Worm (Caenorhabditis elegans) whole organism, L1 larva: Measurements from ENCODE around the gene ska-3.

ENCODE experiments used
- C16A3.4 ChIP-seq: fragments of 150-350 bp; optimal IDR thresholded peaks from 2 replicates; lab custom pipeline; 2014; ENCODE audit warnings: missing biosample characterization, missing genetic modification characterization
- C34B4.2 ChIP-seq: sonication (generic microtip); optimal IDR thresholded peaks from 2 replicates; lab custom pipeline; 2017; ENCODE audit warnings: mild to moderate bottlenecking, missing genetic modification characterization, missing compliant biosample characterization
- F16B12.6 ChIP-seq: fragments of 150-350 bp; optimal IDR thresholded peaks from 2 replicates; lab custom pipeline; 2014; ENCODE audit warnings: missing biosample characterization, missing genetic modification characterization
- Y116A8C.19 ChIP-seq: sonication (generic microtip); optimal IDR thresholded peaks from 2 replicates; lab custom pipeline; 2016; ENCODE audit warnings: missing compliant biosample characterization, missing genetic modification characterization, borderline replicate concordance
- aha-1 ChIP-seq: fragments of 150-350 bp; optimal IDR thresholded peaks from 2 replicates; lab custom pipeline; 2014; ENCODE audit warnings: missing biosample characterization, missing genetic modification characterization
- blmp-1 ChIP-seq: fragments of 150-350 bp; optimal IDR thresholded peaks from 2 replicates; lab custom pipeline; 2014; ENCODE audit warnings: missing biosample characterization, missing genetic modification characterization
- ceh-63 ChIP-seq: fragments of 200-800 bp; sonication (Bioruptor generic); optimal IDR thresholded peaks from 2 replicates; lab custom pipeline; 2018; ENCODE audit warnings: mild to moderate bottlenecking, missing genetic modification characterization, missing compliant biosample characterization
- ceh-8 ChIP-seq: fragments of 200-800 bp; sonication (Bioruptor generic); optimal IDR thresholded peaks from 2 replicates; lab custom pipeline; 2018; ENCODE audit warnings: mild to moderate bottlenecking, missing genetic modification characterization, moderate library complexity, missing compliant biosample characterization
- ceh-82 ChIP-seq, 3 experiments: fragments of 150-350 bp in 1 of 3; sonication (generic microtip) in 2 of 3; optimal IDR thresholded peaks; 2 replicates each; lab custom pipeline; 2014 to 2017; ENCODE audit warnings: missing biosample characterization in 3 of 3, missing genetic modification characterization in 3 of 3
- ceh-90 ChIP-seq: sonication (generic microtip); optimal IDR thresholded peaks from 2 replicates; lab custom pipeline; 2016; ENCODE audit warnings: missing genetic modification characterization, missing compliant biosample characterization
- ces-1 ChIP-seq: fragments of 150-350 bp; optimal IDR thresholded peaks from 2 replicates; lab custom pipeline; 2014; ENCODE audit warnings: missing biosample characterization, missing genetic modification reagents, missing genetic modification characterization
- dpl-1 ChIP-seq, 3 experiments: fragments of 150-350 bp in 2 of 3; sonication (generic microtip) in 1 of 3; optimal IDR thresholded peaks; 2 replicates each; lab custom pipeline; 2014 to 2017; ENCODE audit warnings: missing biosample characterization in 3 of 3, missing genetic modification characterization in 3 of 3, missing genetic modification reagents in 3 of 3
- dsc-1 ChIP-seq: sonication (generic microtip); optimal IDR thresholded peaks from 2 replicates; lab custom pipeline; 2016; ENCODE audit warnings: mild to moderate bottlenecking, missing genetic modification characterization, missing compliant biosample characterization
- efl-1 ChIP-seq, 4 experiments: fragments of 150-350 bp; optimal IDR thresholded peaks in 3 of 4; peaks in 1 of 4; 1 replicate in 1 of 4; 2 replicates in 3 of 4; lab custom pipeline; 2014; ENCODE audit warnings: missing biosample characterization in 2 of 4, missing genetic modification characterization in 2 of 4, missing genetic modification reagents in 2 of 4
- egl-13 ChIP-seq: sonication (generic microtip); optimal IDR thresholded peaks from 2 replicates; lab custom pipeline; 2016; ENCODE audit warnings: missing genotype, missing genetic modification reagents, missing genetic modification characterization, missing compliant biosample characterization
- egl-27 ChIP-seq, 2 experiments: fragments of 150-350 bp in 1 of 2; sonication (generic microtip); optimal IDR thresholded peaks; 3 replicates each; lab custom pipeline; 2017 to 2018; ENCODE audit warnings: missing biosample characterization in 2 of 2, missing genetic modification characterization in 2 of 2, missing genetic modification reagents in 2 of 2
- elt-2 ChIP-seq: sonication (generic microtip); optimal IDR thresholded peaks from 2 replicates; lab custom pipeline; 2016; ENCODE audit warnings: missing genetic modification characterization, mild to moderate bottlenecking, inconsistent platforms, missing compliant biosample characterization, missing genetic modification reagents
- elt-3 ChIP-seq, 6 experiments: fragments of 150-350 bp in 1 of 6; sonication (generic microtip); optimal IDR thresholded peaks; 2 replicates each; lab custom pipeline; 2017 to 2018; ENCODE audit warnings: missing biosample characterization in 6 of 6, missing genetic modification characterization in 6 of 6, inconsistent platforms in 1 of 6
- fkh-10 ChIP-seq: sonication (generic microtip); optimal IDR thresholded peaks from 2 replicates; lab custom pipeline; 2017; ENCODE audit warnings: missing biosample characterization, missing genetic modification reagents, missing genetic modification characterization
- fos-1 ChIP-seq: fragments of 150-350 bp; optimal IDR thresholded peaks from 2 replicates; lab custom pipeline; 2014; ENCODE audit warnings: missing biosample characterization, missing genetic modification characterization
- hlh-17 ChIP-seq: fragments of 200-800 bp; sonication (Bioruptor generic); optimal IDR thresholded peaks from 2 replicates; lab custom pipeline; 2018; ENCODE audit warnings: missing genetic modification characterization, mild to moderate bottlenecking, missing compliant biosample characterization, moderate library complexity, borderline replicate concordance
- isw-1 ChIP-seq: fragments of 200-800 bp; sonication (Bioruptor generic); IDR thresholded peaks from 2 replicates; pipeline ENCODE4 v1.3.6; 2022; ENCODE audit warnings: missing genetic modification characterization, missing compliant biosample characterization
- lin-13 ChIP-seq: fragments of 150-350 bp; optimal IDR thresholded peaks from 2 replicates; lab custom pipeline; 2014; ENCODE audit warnings: missing biosample characterization, missing genetic modification reagents, missing genetic modification characterization
- lin-14 ChIP-seq: fragments of 200-800 bp; sonication (Bioruptor generic); optimal IDR thresholded peaks from 2 replicates; lab custom pipeline; 2018; ENCODE audit warnings: mild to moderate bottlenecking, missing genetic modification characterization, moderate library complexity, missing compliant biosample characterization
- lin-15B ChIP-seq: fragments of 150-350 bp; sonication (generic microtip); optimal IDR thresholded peaks from 3 replicates; lab custom pipeline; 2014; ENCODE audit warnings: missing biosample characterization, missing genetic modification characterization
- lsy-2 ChIP-seq, 2 experiments: fragments of 150-350 bp; optimal IDR thresholded peaks; 2 replicates each; lab custom pipeline; 2014; ENCODE audit warnings: missing biosample characterization in 2 of 2, missing genetic modification characterization in 2 of 2
- mef-2 ChIP-seq: fragments of 150-350 bp; optimal IDR thresholded peaks from 2 replicates; lab custom pipeline; 2014; ENCODE audit warnings: missing biosample characterization, missing genetic modification characterization
- mep-1 ChIP-seq: fragments of 150-350 bp; optimal IDR thresholded peaks from 2 replicates; lab custom pipeline; 2014; ENCODE audit warnings: missing biosample characterization, missing genetic modification characterization
- nhr-11 ChIP-seq: fragments of 150-350 bp; optimal IDR thresholded peaks from 2 replicates; lab custom pipeline; 2014; ENCODE audit warnings: missing biosample characterization, missing genetic modification characterization
- nhr-20 ChIP-seq: sonication (generic microtip); optimal IDR thresholded peaks from 2 replicates; lab custom pipeline; 2016; ENCODE audit warnings: mild to moderate bottlenecking, missing genetic modification characterization, missing compliant biosample characterization
- nhr-237 ChIP-seq: fragments of 150-350 bp; optimal IDR thresholded peaks from 2 replicates; lab custom pipeline; 2014; ENCODE audit warnings: missing biosample characterization, missing genetic modification characterization
- nhr-28 ChIP-seq: fragments of 150-350 bp; optimal IDR thresholded peaks from 2 replicates; lab custom pipeline; 2014; ENCODE audit warnings: missing biosample characterization, missing genetic modification characterization
- nhr-71 ChIP-seq: sonication (generic microtip); optimal IDR thresholded peaks from 2 replicates; lab custom pipeline; 2016; ENCODE audit warnings: mild to moderate bottlenecking, missing genetic modification characterization, moderate library complexity, missing compliant biosample characterization
- nhr-76 ChIP-seq: sonication (generic microtip); optimal IDR thresholded peaks from 2 replicates; lab custom pipeline; 2017; ENCODE audit warnings: missing biosample characterization, missing genetic modification characterization
- nhr-84 ChIP-seq: sonication (generic microtip); optimal IDR thresholded peaks from 2 replicates; lab custom pipeline; 2017; ENCODE audit warnings: missing biosample characterization, missing genetic modification characterization
- pax-3 ChIP-seq: fragments of 200-800 bp; sonication (Bioruptor generic); optimal IDR thresholded peaks from 2 replicates; lab custom pipeline; 2018; ENCODE audit warnings: mild to moderate bottlenecking, missing genetic modification characterization, moderate library complexity, missing compliant biosample characterization
- rnt-1 ChIP-seq: sonication (generic microtip); optimal IDR thresholded peaks from 2 replicates; lab custom pipeline; 2016; ENCODE audit warnings: mild to moderate bottlenecking, missing genetic modification characterization, moderate library complexity, missing compliant biosample characterization
- skn-1 ChIP-seq: fragments of 150-350 bp; optimal IDR thresholded peaks from 2 replicates; lab custom pipeline; 2014; ENCODE audit warnings: missing biosample characterization, missing genetic modification characterization
- snu-23 ChIP-seq: sonication (generic microtip); optimal IDR thresholded peaks from 2 replicates; lab custom pipeline; 2016; ENCODE audit warnings: missing genetic modification characterization, missing compliant biosample characterization
- sptf-1 ChIP-seq: fragments of 150-350 bp; optimal IDR thresholded peaks from 2 replicates; lab custom pipeline; 2014; ENCODE audit warnings: missing biosample characterization, missing genetic modification characterization
- sup-37 ChIP-seq: fragments of 200-800 bp; sonication (Bioruptor generic); optimal IDR thresholded peaks from 2 replicates; lab custom pipeline; 2018; ENCODE audit warnings: mild to moderate bottlenecking, missing genetic modification characterization, missing compliant biosample characterization
- unc-30 ChIP-seq: sonication (generic microtip); optimal IDR thresholded peaks from 2 replicates; lab custom pipeline; 2017; ENCODE audit warnings: missing biosample characterization, missing genetic modification characterization
- unc-86 ChIP-seq: sonication (generic microtip); optimal IDR thresholded peaks from 2 replicates; lab custom pipeline; 2016; ENCODE audit warnings: missing genetic modification characterization, missing compliant biosample characterization
- unc-98 ChIP-seq: fragments of 200-800 bp; sonication (Bioruptor generic); IDR thresholded peaks from 2 replicates; pipeline ENCODE4 v1.3.6; 2022; ENCODE audit warnings: missing genetic modification characterization, missing compliant biosample characterization
- xbp-1 ChIP-seq: sonication (generic microtip); optimal IDR thresholded peaks from 2 replicates; lab custom pipeline; 2016; ENCODE audit warnings: missing genetic modification characterization, missing compliant biosample characterization
- zag-1 ChIP-seq: fragments of 150-350 bp; optimal IDR thresholded peaks from 2 replicates; lab custom pipeline; 2014; ENCODE audit warnings: missing biosample characterization, missing genetic modification characterization
- ztf-11 ChIP-seq, 2 experiments: sonication (generic microtip); optimal IDR thresholded peaks; 2 replicates each; lab custom pipeline; 2016 to 2017; ENCODE audit warnings: missing genetic modification characterization in 2 of 2, missing biosample characterization in 1 of 2, missing compliant biosample characterization in 1 of 2

The ska-3 gene

DNA sequence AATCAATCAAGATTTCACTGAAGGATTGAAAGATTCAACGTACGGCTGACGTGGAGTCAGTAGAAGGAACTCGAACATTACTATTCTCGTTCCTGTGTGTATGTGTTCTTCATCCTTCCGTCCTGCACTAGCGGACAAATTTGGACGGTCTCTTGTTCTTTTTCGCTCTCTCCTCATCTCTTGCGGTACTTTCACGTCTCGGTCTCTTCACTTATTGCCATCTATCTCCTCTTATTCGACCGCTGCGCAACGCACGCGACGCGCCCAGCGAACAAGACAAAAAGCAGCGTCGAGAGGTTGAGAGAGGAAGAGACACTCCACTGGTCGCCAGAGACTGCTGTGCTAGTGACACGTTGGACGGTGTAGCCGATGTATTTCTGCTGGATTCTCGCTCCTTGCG, 36.7 kb upstream of the ska-3 start (continued):
- TF ChIP-seq unc-30 (tag; lab: Kevin White, UChicago): no peak
- TF ChIP-seq dsc-1 (tag; lab: Kevin White, UChicago): peak; percentile 30
- TF ChIP-seq nhr-237 (tag; lab: Kevin White, UChicago): no peak
- TF ChIP-seq unc-98 (GFP tag; lab: Robert Waterston, UW): no peak
- no peak for TF ChIP-seq elt-2 (tag; lab: Kevin White, UChicago)
- peak; percentile 67 for TF ChIP-seq snu-23
- peak; percentile 54 for TF ChIP-seq skn-1 (tag; lab: Kevin White, UChicago)
- peak; percentile 74 for TF ChIP-seq mep-1 (tag; lab: Kevin White, UChicago)
- no peak for TF ChIP-seq ceh-8 (GFP tag; lab: Kevin White, UChicago)
- peak; percentile 39; the same call in 1 of the 2 replicates for TF ChIP-seq isw-1
- no peak for TF ChIP-seq ces-1 (GFP tag; lab: Kevin White, UChicago)
- TF ChIP-seq ceh-82 (tag; optimal IDR thresholded peaks at IDR 0.05; lab: Kevin White, UChicago): peak; percentile 7 to 87 (median 68)
- no peak for TF ChIP-seq ztf-11 (tag; optimal IDR thresholded peaks at IDR 0.05; lab: Kevin White, UChicago)
- TF ChIP-seq C34B4.2: no peak
- TF ChIP-seq hlh-17 (GFP tag; lab: Kevin White, UChicago): no peak
- no peak for TF ChIP-seq ceh-90
- TF ChIP-seq lin-14 (GFP tag; lab: Kevin White, UChicago): peak; percentile 90
- TF ChIP-seq mef-2 (tag; lab: Kevin White, UChicago): no peak
- no peak for TF ChIP-seq sptf-1 (tag; lab: Kevin White, UChicago)
- TF ChIP-seq nhr-28 (tag; lab: Kevin White, UChicago): no peak
- no peak for TF ChIP-seq ceh-63 (GFP tag; lab: Kevin White, UChicago)
- peak; percentile 36 for TF ChIP-seq xbp-1
- no peak for TF ChIP-seq nhr-76 (tag; lab: Kevin White, UChicago)
- no peak for TF ChIP-seq sup-37 (GFP tag; lab: Kevin White, UChicago)
- TF ChIP-seq lsy-2 (tag; optimal IDR thresholded peaks at IDR 0.05; lab: Kevin White, UChicago): peak; percentile 50 to 84
- no peak for TF ChIP-seq zag-1
- peak; percentile 5 for TF ChIP-seq nhr-20 (tag; lab: Kevin White, UChicago)
- TF ChIP-seq aha-1 (tag; lab: Kevin White, UChicago): no peak
- TF ChIP-seq nhr-71 (tag; lab: Kevin White, UChicago): peak; percentile 58
- TF ChIP-seq lin-13: no peak
- no peak for TF ChIP-seq egl-27 (tag; optimal IDR thresholded peaks at IDR 0.05; lab: Kevin White, UChicago)
- TF ChIP-seq egl-13 (tag; lab: Kevin White, UChicago): no peak
- TF ChIP-seq rnt-1 (tag; lab: Kevin White, UChicago): peak; percentile 75
- no peak for TF ChIP-seq pax-3
- no peak for TF ChIP-seq nhr-11 (tag; lab: Kevin White, UChicago)
- TF ChIP-seq dpl-1 (GFP tag; optimal IDR thresholded peaks at IDR 0.05; lab: Kevin White, UChicago): peak in 2 of 3 experiments; percentile 49 to 62
- TF ChIP-seq nhr-84 (tag; lab: Kevin White, UChicago): no peak
- TF ChIP-seq blmp-1 (tag; lab: Kevin White, UChicago): peak; percentile 52
- peak; percentile 57 for TF ChIP-seq C16A3.4 (tag; lab: Kevin White, UChicago)
- no peak for TF ChIP-seq Y116A8C.19 (tag; lab: Kevin White, UChicago)
- TF ChIP-seq lin-15B (tag; lab: Kevin White, UChicago): peak; percentile 24
- peak; percentile 10 for TF ChIP-seq fkh-10 (GFP tag; lab: Kevin White, UChicago)
- peak in 1 of 6 experiments; percentile 44 for TF ChIP-seq elt-3 (tag; optimal IDR thresholded peaks at IDR 0.05; lab: Kevin White, UChicago)
- no peak for TF ChIP-seq F16B12.6 (tag; lab: Kevin White, UChicago)
- TF ChIP-seq unc-86: peak; percentile 35
- TF ChIP-seq efl-1 (optimal IDR thresholded peaks at IDR 0.05; lab: Kevin White, UChicago): peak; percentile 68 to 83
- TF ChIP-seq efl-1 (GFP tag; optimal IDR thresholded peaks at IDR 0.05 in 1 of 2; lab: Kevin White, UChicago): peak; percentile 30 to 96
- peak; percentile 28 for TF ChIP-seq fos-1
